Fruit fly (Drosophila melanogaster): ENCODE measurements around the gene Gss2.

The Gss2 gene

dm6 chrX:17910941-17911703 lies 11.6 kb downstream of the Gss2 start, which contains the start of gene CG6847 (continued):
- no peak for TF ChIP-seq H15 (GFP tag; IDR thresholded peaks at IDR 0.05)
- TF ChIP-seq nerfin-2 (GFP tag; IDR thresholded peaks at IDR 0.05; ENCODE audit: partially characterized antibody) = no peak
- peak; percentile 17 for TF ChIP-seq CG6254 (GFP tag; optimal IDR thresholded peaks at IDR 0.05)
- TF ChIP-seq yki (optimal IDR thresholded peaks at IDR 0.05) = no peak
- no peak for TF ChIP-seq Gsc (GFP tag; IDR thresholded peaks at IDR 0.05)
- no peak for TF ChIP-seq zfh2 (GFP tag; optimal IDR thresholded peaks at IDR 0.05)
- peak; percentile 28 for TF ChIP-seq CG30020 (tag; optimal IDR thresholded peaks at IDR 0.05)
- TF ChIP-seq Ptx1 (GFP tag; IDR thresholded peaks at IDR 0.05) = peak; percentile 69
- no peak; the same call in 1 of the 2 replicates for TF ChIP-seq klu (GFP tag; IDR thresholded peaks at IDR 0.05)
- TF ChIP-seq zf30C (GFP tag; optimal IDR thresholded peaks at IDR 0.05) = no peak
- TF ChIP-seq CG32772 (GFP tag; IDR thresholded peaks at IDR 0.05) = 0 out of 2 replicates have a peak, but pooled peaks have one; percentile 47
- no peak for TF ChIP-seq run (tag; optimal IDR thresholded peaks at IDR 0.05)
- TF ChIP-seq CG8388 (GFP tag; optimal IDR thresholded peaks at IDR 0.05) = peak; percentile 79
- TF ChIP-seq Optix (GFP tag; IDR thresholded peaks at IDR 0.05) = no peak
- peak; percentile 69 for TF ChIP-seq CG17829 (tag; optimal IDR thresholded peaks at IDR 0.05)
- TF ChIP-seq CG2202 (tag; optimal IDR thresholded peaks at IDR 0.05) = no peak
- TF ChIP-seq CG14965 (GFP tag; optimal IDR thresholded peaks at IDR 0.05; ENCODE audit: borderline replicate concordance) = no peak
- TF ChIP-seq CG10366 (GFP tag; IDR thresholded peaks at IDR 0.05) = peak; percentile 19; the same call in 1 of the 2 replicates
- TF ChIP-seq ac (GFP tag; optimal IDR thresholded peaks at IDR 0.05) = peak; percentile 28
- no peak for TF ChIP-seq Trl (optimal IDR thresholded peaks at IDR 0.05)
- TF ChIP-seq Trl (GFP tag; optimal IDR thresholded peaks at IDR 0.05) = peak; percentile 12
- TF ChIP-seq CG6813 (GFP tag; optimal IDR thresholded peaks at IDR 0.05) = no peak
- TF ChIP-seq NfI (GFP tag; optimal IDR thresholded peaks at IDR 0.05) = peak; percentile 59
- TF ChIP-seq knrl (GFP tag; IDR thresholded peaks at IDR 0.05; ENCODE audit: partially characterized antibody) = no peak
- 0 out of 2 replicates have a peak, but pooled peaks have one; percentile 25 for TF ChIP-seq danr (GFP tag; IDR thresholded peaks at IDR 0.05)
- TF ChIP-seq CG7963 (GFP tag; IDR thresholded peaks at IDR 0.05; ENCODE audit: partially characterized antibody) = no peak
- no peak for TF ChIP-seq pan (optimal IDR thresholded peaks at IDR 0.05)
- TF ChIP-seq pan (GFP tag; optimal IDR thresholded peaks at IDR 0.05 in 1 of 2, IDR thresholded peaks at IDR 0.05 in 1 of 2) = peak in 1 of 2 experiments; percentile 66
- TF ChIP-seq CG34376 (GFP tag; optimal IDR thresholded peaks at IDR 0.05) = no peak
- no peak for TF ChIP-seq sim (GFP tag; IDR thresholded peaks at IDR 0.05)
- no peak for TF ChIP-seq Ets97D (GFP tag; optimal IDR thresholded peaks at IDR 0.05)
- peak; percentile 79 for TF ChIP-seq PHDP (tag; optimal IDR thresholded peaks at IDR 0.05)
- no peak for TF ChIP-seq HLH4C (GFP tag; IDR thresholded peaks at IDR 0.05; ENCODE audit: partially characterized antibody)
- no peak for TF ChIP-seq ash1 (GFP tag; optimal IDR thresholded peaks at IDR 0.05)
- TF ChIP-seq B-H1 (GFP tag; IDR thresholded peaks at IDR 0.05) = no peak; the same call in 2 of the 3 replicates
- peak; percentile 93 for TF ChIP-seq CG7556 (GFP tag; optimal IDR thresholded peaks at IDR 0.05)
- peak; percentile 54 for TF ChIP-seq Usf (GFP tag; optimal IDR thresholded peaks at IDR 0.05)
- no peak for TF ChIP-seq CTCF (GFP tag; optimal IDR thresholded peaks at IDR 0.05)
- no peak for TF ChIP-seq disco-r (GFP tag; optimal IDR thresholded peaks at IDR 0.05)
- peak; percentile 69 for TF ChIP-seq CG2678 (tag; optimal IDR thresholded peaks at IDR 0.05)
- no peak for TF ChIP-seq ase (GFP tag; IDR thresholded peaks at IDR 0.05)
- peak; percentile 28 for TF ChIP-seq Camta (GFP tag; optimal IDR thresholded peaks at IDR 0.05)
- TF ChIP-seq chn (GFP tag; optimal IDR thresholded peaks at IDR 0.05) = peak; percentile 5
- TF ChIP-seq psq (GFP tag; optimal IDR thresholded peaks at IDR 0.05) = peak; percentile 16
- TF ChIP-seq H2.0 (GFP tag; IDR thresholded peaks at IDR 0.05) = peak; percentile 45; the same call in 1 of the 2 replicates
- TF ChIP-seq toy (GFP tag; IDR thresholded peaks at IDR 0.05) = no peak
- 0 out of 3 replicates have a peak, but pooled peaks have one; percentile 53 for TF ChIP-seq CG6175 (GFP tag; IDR thresholded peaks at IDR 0.05)
- no peak for TF ChIP-seq HmgZ (tag; optimal IDR thresholded peaks at IDR 0.05)
- peak; percentile 63 for TF ChIP-seq Nf-YB (GFP tag; optimal IDR thresholded peaks at IDR 0.05)
- TF ChIP-seq CG11695 (GFP tag; IDR thresholded peaks at IDR 0.05) = peak; percentile 55; the same call in 2 of the 3 replicates
- TF ChIP-seq chif (GFP tag; optimal IDR thresholded peaks at IDR 0.05) = peak in 1 of 2 experiments; percentile 12
